Worm (Caenorhabditis elegans): ENCODE measurements around the gene atg-16.2.

Gene atg-16.2

DNA sequence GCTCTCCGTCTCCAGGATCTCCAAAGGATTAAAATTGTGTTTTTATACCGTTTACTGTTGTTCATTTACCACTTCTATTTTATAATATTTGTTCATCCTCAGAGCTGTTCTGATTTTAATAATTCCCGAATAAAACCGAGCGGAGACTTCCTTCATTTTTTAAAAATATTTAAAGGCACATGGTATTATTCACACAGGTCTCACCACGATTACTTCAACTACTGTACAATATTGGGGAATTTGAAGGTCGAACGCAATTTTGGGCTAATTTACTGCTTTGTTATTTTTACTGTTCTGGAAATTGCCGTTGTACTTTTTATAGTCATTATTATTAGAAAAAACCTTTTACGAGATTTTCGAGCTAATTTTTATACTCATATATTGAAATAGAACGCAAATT is 38.0 kb upstream of the atg-16.2 start:
- TF ChIP-seq unc-86 (tag; optimal IDR thresholded peaks at IDR 0.05) (no peak), zag-1 (tag; optimal IDR thresholded peaks at IDR 0.05) (no peak), nhr-47 (tag; optimal IDR thresholded peaks at IDR 0.05) (no peak), ceh-82 (tag; optimal IDR thresholded peaks at IDR 0.05) (no peak), nhr-76 (tag; optimal IDR thresholded peaks at IDR 0.05) (no peak), nhr-237 (tag; optimal IDR thresholded peaks at IDR 0.05) (no peak), fkh-8 (tag; optimal IDR thresholded peaks at IDR 0.05) (no peak), ztf-11 (tag; optimal IDR thresholded peaks at IDR 0.05) (no peak), snpc-4 (tag; optimal IDR thresholded peaks at IDR 0.05) (no peak), pqm-1 (tag; optimal IDR thresholded peaks at IDR 0.05) (no peak), ceh-8 (GFP tag; optimal IDR thresholded peaks at IDR 0.05) (no peak), aha-1 (tag; optimal IDR thresholded peaks at IDR 0.05) (no peak), hlh-17 (GFP tag; optimal IDR thresholded peaks at IDR 0.05; ENCODE audit: borderline replicate concordance) (no peak), irx-1 (tag; optimal IDR thresholded peaks at IDR 0.05) (no peak), unc-62 (GFP tag; optimal IDR thresholded peaks at IDR 0.05) (no peak), lin-13 (GFP tag; optimal IDR thresholded peaks at IDR 0.05) (no peak), mdl-1 (tag; optimal IDR thresholded peaks at IDR 0.05) (no peak), C04F5.9 (tag; optimal IDR thresholded peaks at IDR 0.05) (no peak), grh-1 (GFP tag; IDR thresholded peaks at IDR 0.05) (no peak)

- TF ChIP-seq mef-2 (tag; optimal IDR thresholded peaks at IDR 0.05) (peak; percentile 7), nhr-84 (tag; optimal IDR thresholded peaks at IDR 0.05) (no peak), ama-1 (optimal IDR thresholded peaks at IDR 0.05) (peak; percentile 15), unc-98 (GFP tag; IDR thresholded peaks at IDR 0.05) (no peak), C04F5.9 (tag; optimal IDR thresholded peaks at IDR 0.05) (no peak), unc-62 (GFP tag; optimal IDR thresholded peaks at IDR 0.05) (no peak), swsn-7 (tag; optimal IDR thresholded peaks at IDR 0.05) (peak; percentile 52), nhr-71 (tag; optimal IDR thresholded peaks at IDR 0.05) (peak; percentile 81), unc-30 (tag; optimal IDR thresholded peaks at IDR 0.05) (no peak), pqm-1 (tag; optimal IDR thresholded peaks at IDR 0.05) (no peak), rnt-1 (tag; optimal IDR thresholded peaks at IDR 0.05) (peak; percentile 73), lsy-2 (tag; optimal IDR thresholded peaks at IDR 0.05) (peak; percentile 98 to 99), Y116A8C.19 (tag; optimal IDR thresholded peaks at IDR 0.05; ENCODE audit: borderline replicate concordance) (no peak), ztf-4 (tag; optimal IDR thresholded peaks at IDR 0.05) (no peak), efl-1 (optimal IDR thresholded peaks at IDR 0.05) (peak; percentile 82 to 85), efl-1 (GFP tag; optimal IDR thresholded peaks at IDR 0.05 in 1 of 2) (peak; percentile 79 to 97), ets-5 (GFP tag; IDR thresholded peaks at IDR 0.05) (no peak), F16B12.6 (tag; optimal IDR thresholded peaks at IDR 0.05) (peak; percentile 33), ceh-82 (tag; optimal IDR thresholded peaks at IDR 0.05) (peak; percentile 38 to 68 (median 63)), lin-35 (GFP tag; optimal IDR thresholded peaks at IDR 0.05) (peak; percentile 78 to 91), egl-27 (tag; optimal IDR thresholded peaks at IDR 0.05) (no peak), unc-130 (tag; optimal IDR thresholded peaks at IDR 0.05) (no peak), hpl-2 (GFP tag; optimal IDR thresholded peaks at IDR 0.05) (no peak), nhr-237 (tag; optimal IDR thresholded peaks at IDR 0.05) (no peak), irx-1 (tag; optimal IDR thresholded peaks at IDR 0.05) (peak; percentile 22), lin-13 (GFP tag; optimal IDR thresholded peaks at IDR 0.05) (peak; percentile 67), nhr-20 (tag; optimal IDR thresholded peaks at IDR 0.05) (peak; percentile 63), sox-4 (tag; optimal IDR thresholded peaks at IDR 0.05) (no peak), zip-4 (GFP tag; optimal IDR thresholded peaks at IDR 0.05) (no peak), sup-37 (GFP tag; optimal IDR thresholded peaks at IDR 0.05) (no peak), nhr-90 (tag; optimal IDR thresholded peaks at IDR 0.05; ENCODE audit: poor library complexity) (peak; percentile 51), nhr-12 (tag; optimal IDR thresholded peaks at IDR 0.05) (no peak), pax-3 (tag; optimal IDR thresholded peaks at IDR 0.05) (no peak), blmp-1 (tag; optimal IDR thresholded peaks at IDR 0.05) (peak; percentile 77), xbp-1 (tag; optimal IDR thresholded peaks at IDR 0.05) (peak; percentile 55), C34B4.2 (tag; optimal IDR thresholded peaks at IDR 0.05) (no peak), ces-1 (GFP tag; optimal IDR thresholded peaks at IDR 0.05) (no peak), lin-39 (tag; optimal IDR thresholded peaks at IDR 0.05) (no peak), mep-1 (tag; optimal IDR thresholded peaks at IDR 0.05) (peak; percentile 61), aly-2 (tag; optimal IDR thresholded peaks at IDR 0.05) (no peak), tbx-2 (tag; optimal IDR thresholded peaks at IDR 0.05) (peak; percentile 51)
Measured at ce11 chrII:6489711-6490184, 36.6 kb upstream of the atg-16.2 start, which contains the start of the genes snr-3 and rsp-5. Gene snr-3, minus strand, starts transcription at chrII:6489761. Gene rsp-5, plus strand, starts transcription at chrII:6490165.

All from whole organism, L1 larva.